Fruit fly (Drosophila melanogaster) S2 (cell line): ENCODE measurements around the gene Nelf-A.

Source experiments
- CG8478 ChIP-seq: fragments of >200 bp; optimal IDR thresholded peaks from 2 replicates; lab custom pipeline; 2018
- CTCF ChIP-seq, 2 experiments: fragments of >200 bp; optimal IDR thresholded peaks; 2 replicates each; lab custom pipeline; 2018

DNA sequence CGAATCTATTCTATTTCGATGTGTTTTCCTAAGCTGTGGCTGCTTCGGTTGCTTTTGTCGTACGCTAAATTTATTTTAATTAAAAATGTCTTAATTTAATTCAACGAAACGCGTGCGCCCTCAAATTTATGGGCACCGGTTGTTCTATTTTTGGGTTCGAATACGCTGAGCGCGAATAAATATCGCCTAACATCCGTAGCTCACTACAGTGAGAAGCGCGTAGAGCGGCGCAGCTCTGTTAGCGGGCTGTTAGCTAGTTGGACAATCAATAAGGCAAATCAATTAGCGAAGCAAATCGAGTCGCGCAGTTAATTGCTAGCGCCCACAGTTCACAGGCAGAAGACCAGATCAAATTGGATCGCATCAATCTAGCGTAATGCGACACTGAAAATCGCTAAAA, 13.4 kb upstream of the Nelf-A start:
- TF ChIP-seq CG8478 (lab: Kevin White, UChicago): no peak
- TF ChIP-seq CTCF (optimal IDR thresholded peaks at IDR 0.05; lab: Kevin White, UChicago): no peak
